Fruit fly (Drosophila melanogaster): Measurements from ENCODE around the gene CG7191.

- TF ChIP-seq Dif (GFP tag; optimal IDR thresholded peaks at IDR 0.05; ENCODE audit: partially characterized antibody) (no peak), rgr (GFP tag; optimal IDR thresholded peaks at IDR 0.05) (no peak), woc (GFP tag; optimal IDR thresholded peaks at IDR 0.05) (no peak), usp (GFP tag; optimal IDR thresholded peaks at IDR 0.05) (no peak), GATAd (GFP tag; optimal IDR thresholded peaks at IDR 0.05) (no peak), lola (GFP tag; optimal IDR thresholded peaks at IDR 0.05) (no peak)
Observed at dm6 chr2L:7722723-7723122, 44.7 kb upstream of the CG7191 start, which contains the start of gene CG13794.
